Fruit fly (Drosophila melanogaster) whole organism, pupa: Measurements from ENCODE around the gene CG42692.

Experiments used
- CG13204 ChIP-seq: fragments of 200-800 bp; sonication (Bioruptor generic); optimal IDR thresholded peaks from 2 replicates; lab custom pipeline; 2018; ENCODE audit warnings: missing biosample characterization, mild to moderate bottlenecking, missing genetic modification characterization, moderate library complexity
- Pif1B ChIP-seq: fragments of 200-800 bp; sonication (Bioruptor generic); optimal IDR thresholded peaks from 3 replicates; lab custom pipeline; 2016; ENCODE audit warnings: missing biosample characterization, missing genetic modification characterization

DNA sequence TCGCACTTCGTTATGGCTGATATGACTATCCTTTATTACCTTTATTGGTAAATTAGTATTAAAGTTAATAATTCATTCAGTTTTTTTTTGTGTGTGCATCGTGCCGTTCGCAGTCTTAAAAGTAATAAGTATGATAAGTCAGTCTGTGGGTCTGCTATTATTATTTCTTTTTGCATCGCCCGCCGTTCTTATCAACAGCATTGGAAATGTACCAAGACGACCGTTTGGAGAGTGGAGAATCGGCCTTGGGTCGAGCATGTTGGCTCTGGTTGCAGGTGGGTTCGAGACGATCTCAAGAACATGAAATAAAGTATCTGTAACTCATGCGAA lies 12.6 kb downstream of the CG42692 start:
- TF ChIP-seq CG13204 (GFP tag; lab: Kevin White, UChicago): no peak
- no peak for TF ChIP-seq Pif1B
